Worm (Caenorhabditis elegans): ENCODE measurements around the gene F58E6.6.
A peak's percentile ranks its signal among the peaks of the same experiment; 100 is the strongest.

F58E6.6 gene

DNA sequence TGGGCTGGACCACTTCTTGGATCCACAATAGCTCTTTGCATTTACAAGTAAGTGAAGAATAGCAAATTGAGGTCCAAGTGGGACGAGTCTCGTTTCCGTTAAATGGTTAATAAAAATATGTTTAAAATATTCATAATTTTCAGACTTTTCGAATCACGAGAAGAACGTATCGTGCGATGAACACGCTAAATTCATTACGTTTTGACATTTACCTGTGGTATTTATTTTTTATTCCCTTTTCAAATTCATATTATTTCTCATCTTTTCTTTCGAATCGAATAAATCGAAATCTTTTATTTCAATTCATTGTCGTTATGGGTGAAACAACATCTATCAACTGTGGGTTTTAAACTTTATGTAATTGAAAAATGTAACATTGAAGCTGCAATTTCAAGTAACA lies 13.4 kb downstream of the F58E6.6 start, which contains the start of gene marc-1:
Gene marc-1, plus strand, starts transcription at position 301 of the 400 bp plus-strand sequence.
- TF ChIP-seq lim-7 (GFP tag; IDR thresholded peaks at IDR 0.05) = no peak
- TF ChIP-seq mep-1 (tag; optimal IDR thresholded peaks at IDR 0.05) = no peak
- no peak for TF ChIP-seq ces-1 (GFP tag; optimal IDR thresholded peaks at IDR 0.05)
- no peak for TF ChIP-seq R02D3.7 (tag; optimal IDR thresholded peaks at IDR 0.05)
- TF ChIP-seq zfp-2 (tag; optimal IDR thresholded peaks at IDR 0.05) = no peak
- TF ChIP-seq dpl-1 (GFP tag; optimal IDR thresholded peaks at IDR 0.05) = no peak
- TF ChIP-seq Y75B8A.6 (GFP tag; IDR thresholded peaks at IDR 0.05) = no peak
- TF ChIP-seq D1046.2 (GFP tag; IDR thresholded peaks at IDR 0.05) = no peak
- TF ChIP-seq nhr-77 (tag; optimal IDR thresholded peaks at IDR 0.05) = no peak
- no peak for TF ChIP-seq nhr-102 (tag; optimal IDR thresholded peaks at IDR 0.05)
- TF ChIP-seq zip-2 (tag; optimal IDR thresholded peaks at IDR 0.05) = no peak
- no peak for TF ChIP-seq nhr-42 (GFP tag; IDR thresholded peaks at IDR 0.05)

- TF ChIP-seq fkh-10 (GFP tag; optimal IDR thresholded peaks at IDR 0.05) (no peak), hlh-11 (tag; optimal IDR thresholded peaks at IDR 0.05) (peak; percentile 38), lin-13 (GFP tag; optimal IDR thresholded peaks at IDR 0.05) (no peak), dve-1 (tag; optimal IDR thresholded peaks at IDR 0.05; ENCODE audit: insufficient read depth) (no peak), Y5F2A.4 (GFP tag; optimal IDR thresholded peaks at IDR 0.05) (no peak), zfp-3 (GFP tag; conservative IDR thresholded peaks at IDR 0.05) (no peak), egl-43 (GFP tag; IDR thresholded peaks at IDR 0.05) (no peak), pqm-1 (tag; optimal IDR thresholded peaks at IDR 0.05) (peak; percentile 72), nhr-77 (tag; optimal IDR thresholded peaks at IDR 0.05) (no peak), mdl-1 (tag; optimal IDR thresholded peaks at IDR 0.05) (no peak), mes-2 (tag; optimal IDR thresholded peaks at IDR 0.05; ENCODE audit: poor library complexity, severe bottlenecking) (no peak), dmd-6 (GFP tag; IDR thresholded peaks at IDR 0.05) (peak; percentile 53), ceh-28 (tag; optimal IDR thresholded peaks at IDR 0.05) (no peak), daf-12 (tag; optimal IDR thresholded peaks at IDR 0.05) (no peak), vab-7 (GFP tag; IDR thresholded peaks at IDR 0.05) (no peak), daf-16 (GFP tag; optimal IDR thresholded peaks at IDR 0.05) (no peak), daf-16 (tag; optimal IDR thresholded peaks at IDR 0.05) (peak; percentile 36), nhr-11 (tag; optimal IDR thresholded peaks at IDR 0.05) (no peak), unc-62 (GFP tag; optimal IDR thresholded peaks at IDR 0.05 in 1 of 2) (peak in 1 of 2 experiments; percentile 52), unc-62 (tag; optimal IDR thresholded peaks at IDR 0.05) (no peak), R02D3.7 (tag; optimal IDR thresholded peaks at IDR 0.05) (no peak), lin-15B (tag; optimal IDR thresholded peaks at IDR 0.05) (no peak), sdz-12 (GFP tag; optimal IDR thresholded peaks at IDR 0.05) (no peak), nhr-28 (tag; optimal IDR thresholded peaks at IDR 0.05) (peak; percentile 32), egl-27 (tag; optimal IDR thresholded peaks at IDR 0.05) (no peak), nhr-111 (GFP tag; optimal IDR thresholded peaks at IDR 0.05) (no peak), zfp-2 (tag; optimal IDR thresholded peaks at IDR 0.05) (no peak), gei-8 (GFP tag; optimal IDR thresholded peaks at IDR 0.05) (no peak), nhr-25 (tag; optimal IDR thresholded peaks at IDR 0.05; ENCODE audit: borderline replicate concordance, insufficient read depth) (no peak), ama-1 (optimal IDR thresholded peaks at IDR 0.05) (no peak), mxl-3 (GFP tag; optimal IDR thresholded peaks at IDR 0.05) (no peak), ceh-20 (GFP tag; IDR thresholded peaks at IDR 0.05) (no peak)
Measured at ce11 chrV:9738077-9738705, 14.6 kb downstream of the F58E6.6 start.

Measured in whole organism, L4 larva.